Fruit fly (Drosophila melanogaster) whole organism, embryonic: ENCODE measurements around the gene CG17777.

Experiments
- ATbp ChIP-seq: fragments of 200-800 bp; sonication (Bioruptor generic); optimal IDR thresholded peaks from 2 replicates; lab custom pipeline; 2017; ENCODE audit warnings: missing biosample characterization, mild to moderate bottlenecking, missing genetic modification characterization, missing genetic modification reagents
- Abd-B ChIP-seq: fragments of 200-800 bp; sonication (Bioruptor generic); optimal IDR thresholded peaks from 2 replicates; lab custom pipeline; 2018; ENCODE audit warnings: missing biosample characterization, mild to moderate bottlenecking, missing genetic modification characterization, moderate library complexity
- Adf1 ChIP-seq: fragments of 200-800 bp; sonication (Bioruptor generic); IDR thresholded peaks from 2 replicates; pipeline ENCODE4 v1.3.6; 2022; ENCODE audit warnings: missing biosample characterization, missing genetic modification characterization
- Bdp1 ChIP-seq: fragments of 200-800 bp; sonication (Bioruptor generic); optimal IDR thresholded peaks from 3 replicates; lab custom pipeline; 2016; ENCODE audit warnings: missing biosample characterization, missing genetic modification characterization
- Bgb ChIP-seq: fragments of 200-800 bp; sonication (Bioruptor generic); IDR thresholded peaks from 2 replicates; pipeline ENCODE4 v1.3.6; 2022; ENCODE audit warnings: missing biosample characterization, missing genetic modification characterization; ENCODE audit not compliant: partially characterized antibody
- CG13287 ChIP-seq: fragments of 200-800 bp; sonication (Bioruptor generic); IDR thresholded peaks from 2 replicates; pipeline ENCODE4 v1.3.6; 2022; ENCODE audit warnings: missing biosample characterization, missing genetic modification characterization; ENCODE audit not compliant: partially characterized antibody
- CG13424 ChIP-seq: fragments of 200-800 bp; sonication (Bioruptor generic); optimal IDR thresholded peaks from 2 replicates; lab custom pipeline; 2019; ENCODE audit warnings: missing biosample characterization, mild to moderate bottlenecking, missing genetic modification characterization, moderate library complexity
- CG15696 ChIP-seq: fragments of 200-800 bp; sonication (Bioruptor generic); optimal IDR thresholded peaks from 2 replicates; lab custom pipeline; 2019; ENCODE audit warnings: missing biosample characterization, mild to moderate bottlenecking, missing genetic modification characterization, moderate library complexity
- CG1602 ChIP-seq: fragments of 200-800 bp; sonication (Bioruptor generic); optimal IDR thresholded peaks from 3 replicates; lab custom pipeline; 2016; ENCODE audit warnings: missing biosample characterization, missing genetic modification characterization
- CG17328 ChIP-seq: fragments of 200-800 bp; sonication (Bioruptor generic); IDR thresholded peaks from 2 replicates; pipeline ENCODE4 v1.3.6; 2022; ENCODE audit warnings: missing biosample characterization, missing genetic modification characterization
- CG18599 ChIP-seq: fragments of 200-800 bp; sonication (Bioruptor generic); optimal IDR thresholded peaks from 3 replicates; lab custom pipeline; 2017; ENCODE audit warnings: missing biosample characterization, missing genetic modification characterization, mild to moderate bottlenecking, moderate library complexity, missing genetic modification reagents
- CG2202 ChIP-seq: fragments of 200-800 bp; sonication (Bioruptor generic); optimal IDR thresholded peaks from 2 replicates; lab custom pipeline; 2018; ENCODE audit warnings: missing biosample characterization, mild to moderate bottlenecking, missing genetic modification characterization
- CG32767 ChIP-seq: fragments of 200-800 bp; sonication (Bioruptor generic); IDR thresholded peaks from 2 replicates; pipeline ENCODE4 v1.3.6; 2022; ENCODE audit warnings: missing biosample characterization, missing genetic modification characterization
- CG33557 ChIP-seq: fragments of 200-800 bp; sonication (Bioruptor generic); optimal IDR thresholded peaks from 2 replicates; lab custom pipeline; 2019; ENCODE audit warnings: missing biosample characterization, mild to moderate bottlenecking, missing genetic modification characterization, moderate library complexity
- CG4360 ChIP-seq: fragments of 200-800 bp; sonication (Bioruptor generic); IDR thresholded peaks from 2 replicates; pipeline ENCODE4 v1.3.6; 2022; ENCODE audit warnings: missing biosample characterization, missing genetic modification characterization
- CG5953 ChIP-seq: fragments of 200-800 bp; sonication (Bioruptor generic); IDR thresholded peaks from 2 replicates; pipeline ENCODE4 v1.3.6; 2022; ENCODE audit warnings: missing biosample characterization, missing genetic modification characterization
- CG8290 ChIP-seq, 3 experiments: fragments of 200-800 bp; sonication (Bioruptor generic); optimal IDR thresholded peaks; 2 replicates each; lab custom pipeline; 2016 to 2019; ENCODE audit warnings: missing biosample characterization in 3 of 3, missing genetic modification characterization in 3 of 3, mild to moderate bottlenecking in 2 of 3, moderate library complexity in 1 of 3
- CG8765 ChIP-seq: fragments of 200-800 bp; sonication (Bioruptor generic); IDR thresholded peaks from 2 replicates; pipeline ENCODE4 v1.3.6; 2022; ENCODE audit warnings: missing biosample characterization, missing genetic modification characterization
- Deaf1 ChIP-seq: fragments of 200-800 bp; optimal IDR thresholded peaks from 3 replicates; lab custom pipeline; 2019; ENCODE audit warnings: missing biosample characterization, mild to moderate bottlenecking, missing genetic modification characterization, moderate library complexity
- E2f1 ChIP-seq: fragments of 200-800 bp; sonication (Bioruptor generic); IDR thresholded peaks from 2 replicates; pipeline ENCODE4 v1.3.6; 2022; ENCODE audit warnings: missing biosample characterization, missing genetic modification characterization
- Gsc ChIP-seq: fragments of 200-800 bp; sonication (Bioruptor generic); IDR thresholded peaks from 2 replicates; pipeline ENCODE4 v1.3.6; 2022; ENCODE audit warnings: missing biosample characterization, missing genetic modification characterization
- Lim3 ChIP-seq: fragments of 200-800 bp; sonication (Bioruptor generic); IDR thresholded peaks from 2 replicates; pipeline ENCODE4 v1.3.6; 2022; ENCODE audit warnings: missing biosample characterization, missing genetic modification characterization
- Lpt ChIP-seq: fragments of >200 bp; optimal IDR thresholded peaks from 2 replicates; lab custom pipeline; 2018; ENCODE audit warnings: missing biosample characterization, missing genetic modification characterization
- Mrtf ChIP-seq: fragments of 200-800 bp; sonication (Bioruptor generic); IDR thresholded peaks from 3 replicates; pipeline ENCODE4 v1.3.6; 2022; ENCODE audit warnings: missing biosample characterization, missing genetic modification characterization
- Myb ChIP-seq: fragments of 200-800 bp; sonication (Bioruptor generic); optimal IDR thresholded peaks from 2 replicates; lab custom pipeline; 2016; ENCODE audit warnings: missing biosample characterization, missing genetic modification characterization
- PHDP ChIP-seq: fragments of 200-800 bp; sonication (Bioruptor generic); optimal IDR thresholded peaks from 3 replicates; lab custom pipeline; 2018; ENCODE audit warnings: missing biosample characterization, mild to moderate bottlenecking, missing genetic modification characterization, moderate library complexity
- Spps ChIP-seq: fragments of 200-800 bp; sonication (Bioruptor generic); optimal IDR thresholded peaks from 2 replicates; lab custom pipeline; 2018; ENCODE audit warnings: missing biosample characterization, mild to moderate bottlenecking, missing genetic modification characterization
- Stat92E ChIP-seq, 3 experiments: fragments of >200 bp in 2 of 3; fragments of 200-800 bp in 1 of 3; sonication (Bioruptor generic) in 1 of 3; optimal IDR thresholded peaks; 2 replicates each; lab custom pipeline; 2017 to 2019; ENCODE audit warnings: missing biosample characterization in 3 of 3, missing genetic modification characterization in 3 of 3, mild to moderate bottlenecking in 1 of 3, moderate library complexity in 1 of 3
- ara ChIP-seq: fragments of 200-800 bp; sonication (Bioruptor generic); IDR thresholded peaks from 2 replicates; pipeline ENCODE4 v1.3.6; 2022; ENCODE audit warnings: missing biosample characterization, missing genetic modification characterization
- az2 ChIP-seq: fragments of 200-800 bp; sonication (Bioruptor generic); optimal IDR thresholded peaks from 3 replicates; lab custom pipeline; 2016; ENCODE audit warnings: missing biosample characterization, missing genetic modification characterization
- bbx ChIP-seq: fragments of 200-800 bp; sonication (Bioruptor generic); IDR thresholded peaks from 2 replicates; pipeline ENCODE4 v1.3.6; 2022; ENCODE audit warnings: missing biosample characterization, missing genetic modification characterization; ENCODE audit not compliant: partially characterized antibody
- br ChIP-seq: fragments of >200 bp; optimal IDR thresholded peaks from 2 replicates; lab custom pipeline; 2017
- chn ChIP-seq: fragments of 200-800 bp; sonication (Bioruptor generic); optimal IDR thresholded peaks from 2 replicates; lab custom pipeline; 2016; ENCODE audit warnings: missing biosample characterization, missing genetic modification characterization
- emc ChIP-seq: fragments of 200-800 bp; sonication (Bioruptor generic); optimal IDR thresholded peaks from 2 replicates; lab custom pipeline; 2016; ENCODE audit warnings: missing biosample characterization, missing genetic modification characterization
- ewg ChIP-seq: fragments of 200-800 bp; sonication (Bioruptor generic); optimal IDR thresholded peaks from 3 replicates; lab custom pipeline; 2017; ENCODE audit warnings: mild to moderate bottlenecking, missing biosample characterization, missing genetic modification reagents, missing genetic modification characterization
- exex ChIP-seq: fragments of 200-800 bp; sonication (Bioruptor generic); optimal IDR thresholded peaks from 4 replicates; lab custom pipeline; 2018; ENCODE audit warnings: missing biosample characterization, mild to moderate bottlenecking, missing genetic modification characterization, moderate library complexity
- gce ChIP-seq: fragments of 200-800 bp; sonication (Bioruptor generic); IDR thresholded peaks from 3 replicates; pipeline ENCODE4 v1.3.6; 2022; ENCODE audit warnings: missing biosample characterization, missing genetic modification characterization
- her ChIP-seq: fragments of 200-800 bp; sonication (Bioruptor generic); optimal IDR thresholded peaks from 2 replicates; lab custom pipeline; 2016; ENCODE audit warnings: missing biosample characterization, missing genetic modification characterization
- lbe ChIP-seq: fragments of 200-800 bp; sonication (Bioruptor generic); optimal IDR thresholded peaks from 2 replicates; lab custom pipeline; 2016; ENCODE audit warnings: missing biosample characterization, mild to moderate bottlenecking, missing genetic modification characterization
- lola ChIP-seq, 3 experiments: fragments of >200 bp in 2 of 3; fragments of 200-800 bp in 1 of 3; sonication (Bioruptor generic) in 1 of 3; optimal IDR thresholded peaks; 2 replicates each; lab custom pipeline; 2017 to 2019; ENCODE audit warnings: missing biosample characterization in 3 of 3, missing genetic modification characterization in 3 of 3, mild to moderate bottlenecking in 1 of 3, moderate library complexity in 1 of 3
- lov ChIP-seq, 2 experiments: fragments of 200-800 bp in 1 of 2; fragments of >200 bp in 1 of 2; sonication (Bioruptor generic) in 1 of 2; IDR thresholded peaks in 1 of 2; optimal IDR thresholded peaks in 1 of 2; 2 replicates in 1 of 2; 3 replicates in 1 of 2; pipeline versions ENCODE4 v1.3.6 to Lab custom; 2017 to 2022; ENCODE audit warnings: missing biosample characterization in 1 of 2, missing genetic modification characterization in 1 of 2
- maf-S ChIP-seq: fragments of 200-800 bp; sonication (Bioruptor generic); optimal IDR thresholded peaks from 2 replicates; lab custom pipeline; 2016; ENCODE audit warnings: missing biosample characterization, missing genetic modification characterization
- pb ChIP-seq: fragments of 200-800 bp; sonication (Bioruptor generic); optimal IDR thresholded peaks from 3 replicates; lab custom pipeline; 2016; ENCODE audit warnings: missing biosample characterization, missing genetic modification characterization
- prd ChIP-seq, 3 experiments: fragments of >200 bp in 2 of 3; fragments of 200-800 bp in 1 of 3; sonication (Bioruptor generic) in 1 of 3; optimal IDR thresholded peaks in 2 of 3; IDR thresholded peaks in 1 of 3; 2 replicates in 2 of 3; 3 replicates in 1 of 3; pipeline versions ENCODE4 v1.3.6 to Lab custom; 2017 to 2022; ENCODE audit warnings: missing biosample characterization in 1 of 3, missing genetic modification characterization in 1 of 3
- tup ChIP-seq: fragments of 200-800 bp; sonication (Bioruptor generic); optimal IDR thresholded peaks from 2 replicates; lab custom pipeline; 2016; ENCODE audit warnings: missing biosample characterization, mild to moderate bottlenecking, missing genetic modification characterization, moderate library complexity
- tx ChIP-seq: fragments of 200-800 bp; sonication (Bioruptor generic); optimal IDR thresholded peaks from 2 replicates; lab custom pipeline; 2016; ENCODE audit warnings: missing biosample characterization, missing genetic modification characterization
- zen2 ChIP-seq: fragments of 200-800 bp; sonication (Bioruptor generic); IDR thresholded peaks from 3 replicates; pipeline ENCODE4 v1.3.6; 2022; ENCODE audit warnings: missing biosample characterization, missing genetic modification characterization; ENCODE audit not compliant: partially characterized antibody

CG17777 gene

dm6 chrX:2137587-2138341 is 48.9 kb upstream of the CG17777 start (continued):
- peak in 1 of 3 experiments; percentile 99 for TF ChIP-seq lola (GFP tag; optimal IDR thresholded peaks at IDR 0.05; lab: Kevin White, UChicago)
- TF ChIP-seq CG13424 (tag; lab: Kevin White, UChicago): peak; percentile 100
- peak; percentile 99 for TF ChIP-seq ara (GFP tag; lab: Robert Waterston, UW)
- peak; percentile 98 for TF ChIP-seq CG17328 (GFP tag; lab: Robert Waterston, UW)
- peak; percentile 99 for TF ChIP-seq CG2202 (tag; lab: Kevin White, UChicago)
- TF ChIP-seq CG18599 (GFP tag; lab: Kevin White, UChicago): peak; percentile 100
- TF ChIP-seq tx (GFP tag; lab: Kevin White, UChicago): peak; percentile 90
- peak; percentile 96 for TF ChIP-seq CG8290 (GFP tag; optimal IDR thresholded peaks at IDR 0.05; lab: Kevin White, UChicago)
- peak; percentile 88 to 94 for TF ChIP-seq CG8290 (tag; optimal IDR thresholded peaks at IDR 0.05; lab: Kevin White, UChicago)
- TF ChIP-seq CG4360 (GFP tag; lab: Robert Waterston, UW): peak; percentile 91
- TF ChIP-seq Abd-B (GFP tag; lab: Kevin White, UChicago): peak; percentile 99
- TF ChIP-seq zen2 (GFP tag; lab: Robert Waterston, UW): no peak; the same call in 2 of the 3 replicates
- TF ChIP-seq Lim3 (GFP tag; lab: Robert Waterston, UW): peak; percentile 96
- TF ChIP-seq prd (optimal IDR thresholded peaks at IDR 0.05; lab: Kevin White, UChicago): no peak
- peak; percentile 99 for TF ChIP-seq prd (GFP tag; IDR thresholded peaks at IDR 0.05; lab: Robert Waterston, UW)
- peak; percentile 93 for TF ChIP-seq exex (tag; lab: Kevin White, UChicago)
- TF ChIP-seq Bgb (GFP tag; lab: Robert Waterston, UW): peak; percentile 47; the same call in 1 of the 2 replicates
- peak; percentile 98 for TF ChIP-seq lbe (GFP tag; lab: Kevin White, UChicago)
- peak; percentile 87 for TF ChIP-seq Bdp1
- TF ChIP-seq CG5953 (GFP tag; lab: Robert Waterston, UW): peak; percentile 96
- peak; percentile 100 for TF ChIP-seq PHDP (tag; lab: Kevin White, UChicago)
- TF ChIP-seq Mrtf (GFP tag; lab: Robert Waterston, UW): peak; percentile 98
- TF ChIP-seq CG13287: peak; percentile 70
- TF ChIP-seq CG8765: peak; percentile 98
- peak in 1 of 3 experiments; percentile 98 for TF ChIP-seq Stat92E (GFP tag; optimal IDR thresholded peaks at IDR 0.05; lab: Kevin White, UChicago)
- peak; percentile 99 for TF ChIP-seq CG33557 (GFP tag; lab: Kevin White, UChicago)
- peak; percentile 95 for TF ChIP-seq maf-S
- peak; percentile 95 for TF ChIP-seq tup (GFP tag; lab: Kevin White, UChicago)
- TF ChIP-seq CG32767 (GFP tag; lab: Robert Waterston, UW): peak; percentile 96
- peak; percentile 87 for TF ChIP-seq Deaf1
- peak; percentile 98 for TF ChIP-seq ATbp (GFP tag; lab: Kevin White, UChicago)
- peak; percentile 100 for TF ChIP-seq Spps (tag; lab: Kevin White, UChicago)
- peak; percentile 98 for TF ChIP-seq az2
- TF ChIP-seq emc (GFP tag; lab: Kevin White, UChicago): peak; percentile 90
- TF ChIP-seq E2f1: peak; percentile 98
- peak; percentile 80 for TF ChIP-seq pb (GFP tag; lab: Kevin White, UChicago)
- TF ChIP-seq ewg: peak; percentile 96
- peak; percentile 96 for TF ChIP-seq chn (GFP tag; lab: Kevin White, UChicago)
- peak; percentile 65 for TF ChIP-seq Adf1
- TF ChIP-seq lov (optimal IDR thresholded peaks at IDR 0.05; lab: Kevin White, UChicago): no peak
- TF ChIP-seq lov (GFP tag; IDR thresholded peaks at IDR 0.05; lab: Robert Waterston, UW): peak; percentile 96
- peak; percentile 49 for TF ChIP-seq bbx
- TF ChIP-seq her (GFP tag; lab: Kevin White, UChicago): peak; percentile 55
- peak; percentile 97 for TF ChIP-seq gce
- TF ChIP-seq Myb (GFP tag; lab: Kevin White, UChicago): peak; percentile 32
- no peak for TF ChIP-seq br (lab: Kevin White, UChicago)
- TF ChIP-seq CG15696 (tag; lab: Kevin White, UChicago): peak; percentile 99
- peak; percentile 96 for TF ChIP-seq Gsc (GFP tag; lab: Robert Waterston, UW)
- TF ChIP-seq CG1602 (GFP tag; lab: Kevin White, UChicago): peak; percentile 99
- TF ChIP-seq Lpt: no peak
